Worm (Caenorhabditis elegans) whole organism, young adult: ENCODE measurements around the gene metl-1.

Experiments
- B0035.1 ChIP-seq: sonication (generic microtip); optimal IDR thresholded peaks from 2 replicates; lab custom pipeline; 2016; ENCODE audit warnings: missing genetic modification characterization, mild to moderate bottlenecking, missing compliant biosample characterization, missing genotype, missing genetic modification reagents
- F57A8.1 ChIP-seq: fragments of 200-800 bp; sonication (Bioruptor generic); optimal IDR thresholded peaks from 2 replicates; lab custom pipeline; 2018; ENCODE audit warnings: mild to moderate bottlenecking, missing genetic modification characterization, moderate library complexity, missing compliant biosample characterization
- akir-1 ChIP-seq: fragments of 200-800 bp; sonication (Bioruptor generic); optimal IDR thresholded peaks from 2 replicates; lab custom pipeline; 2018; ENCODE audit warnings: mild to moderate bottlenecking, missing genetic modification characterization, moderate library complexity, missing compliant biosample characterization
- ama-1 ChIP-seq, 3 experiments: fragments of 150-350 bp in 1 of 3; sonication (generic microtip) in 2 of 3; optimal IDR thresholded peaks; 2 replicates each; lab custom pipeline; 2014 to 2018; ENCODE audit warnings: missing biosample characterization in 2 of 3, missing genetic modification characterization in 2 of 3, missing genetic modification reagents in 2 of 3
- egl-44 ChIP-seq: fragments of 200-800 bp; sonication (Bioruptor generic); IDR thresholded peaks from 2 replicates; pipeline ENCODE4 v1.3.6; 2022; ENCODE audit warnings: missing genetic modification reagents, missing genetic modification characterization, missing compliant biosample characterization
- gei-17 ChIP-seq: fragments of 200-800 bp; sonication (Bioruptor generic); optimal IDR thresholded peaks from 2 replicates; lab custom pipeline; 2018; ENCODE audit warnings: mild to moderate bottlenecking, missing genetic modification characterization, missing compliant biosample characterization
- lin-26 ChIP-seq: fragments of 200-800 bp; sonication (Bioruptor generic); IDR thresholded peaks from 2 replicates; pipeline ENCODE4 v1.3.6; 2022; ENCODE audit warnings: missing genetic modification reagents, missing genetic modification characterization, missing compliant biosample characterization
- mcd-1 ChIP-seq: fragments of 200-800 bp; sonication (Bioruptor generic); IDR thresholded peaks from 2 replicates; pipeline ENCODE4 v1.3.6; 2022; ENCODE audit warnings: missing genetic modification reagents, missing genetic modification characterization, missing compliant biosample characterization
- nfya-2 ChIP-seq: fragments of 200-800 bp; sonication (Bioruptor generic); IDR thresholded peaks from 2 replicates; pipeline ENCODE4 v1.3.6; 2022; ENCODE audit warnings: missing genetic modification reagents, missing genetic modification characterization, missing compliant biosample characterization

DNA sequence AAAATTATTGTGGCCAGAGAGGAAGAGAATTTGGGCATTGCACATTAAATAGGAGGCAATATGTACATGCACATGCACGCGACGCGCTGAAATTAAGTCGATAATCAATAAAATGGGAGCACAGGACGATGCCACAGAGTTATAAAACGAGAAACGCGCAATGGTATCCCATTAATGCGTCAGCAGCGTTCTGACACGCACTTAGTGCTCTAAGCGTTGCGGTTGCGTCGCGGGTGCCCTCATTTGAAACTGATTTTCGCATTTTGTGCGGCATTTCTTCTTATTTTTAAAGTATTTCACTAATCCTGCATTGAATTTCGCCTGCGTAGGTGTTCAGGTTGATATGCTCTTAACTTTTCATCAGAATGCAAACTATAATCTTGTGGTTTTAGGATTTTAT, 20.4 kb downstream of the metl-1 start, which contains the start of gene rsp-1:
- peak; percentile 43 for TF ChIP-seq gei-17 (GFP tag; lab: Kevin White, UChicago)
- TF ChIP-seq ama-1 (optimal IDR thresholded peaks at IDR 0.05; lab: Kevin White, UChicago): no peak
- no peak for TF ChIP-seq ama-1 (GFP tag; optimal IDR thresholded peaks at IDR 0.05; lab: Kevin White, UChicago)
- no peak for TF ChIP-seq F57A8.1 (GFP tag; lab: Kevin White, UChicago)
- peak; percentile 14 for TF ChIP-seq B0035.1 (tag; lab: Kevin White, UChicago)
- TF ChIP-seq egl-44: 0 out of 2 replicates have a peak, but pooled peaks have one; percentile 29
- no peak for TF ChIP-seq lin-26 (GFP tag; lab: Robert Waterston, UW)
- peak; percentile 90 for TF ChIP-seq mcd-1 (GFP tag; lab: Robert Waterston, UW)
- TF ChIP-seq akir-1 (GFP tag; lab: Kevin White, UChicago): no peak
- no peak for TF ChIP-seq nfya-2 (GFP tag; lab: Robert Waterston, UW)
